Worm (Caenorhabditis elegans): ENCODE data around the gene coa-7.

DNA sequence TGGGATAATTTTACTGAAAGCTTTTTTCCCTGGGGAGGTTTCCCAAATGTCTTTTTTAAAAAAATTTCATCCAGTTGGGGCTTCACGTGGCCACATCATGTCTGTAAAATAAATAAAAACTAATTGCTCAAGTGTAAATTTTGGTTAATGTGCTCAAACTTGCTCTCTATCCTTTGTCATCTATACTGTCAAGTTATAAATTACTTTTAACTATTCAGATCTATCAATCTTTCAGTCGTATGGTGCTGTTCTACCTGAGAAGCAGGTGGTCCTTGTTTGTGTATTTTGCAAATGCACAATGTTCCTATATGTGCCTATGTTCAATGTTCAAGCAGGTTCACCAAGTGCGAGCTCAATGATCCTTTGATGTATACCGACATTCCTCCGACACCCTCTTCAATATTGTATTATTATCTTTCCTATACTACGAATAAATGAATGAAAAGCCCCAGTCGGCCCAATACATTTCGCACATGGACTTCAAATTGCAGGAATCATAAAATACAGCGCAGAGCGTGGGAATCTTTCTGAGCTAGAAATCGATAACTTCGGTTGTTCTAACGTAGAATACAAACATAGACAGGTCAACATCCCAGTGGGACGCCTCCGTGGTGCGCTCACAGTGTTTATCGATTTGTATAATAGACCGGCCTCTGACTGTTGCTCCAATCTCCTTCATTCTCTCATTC is 30.3 kb upstream of the coa-7 start, which contains the start of the genes sfxn-1.4 and C47D12.4:
- TF ChIP-seq egl-27 (tag; optimal IDR thresholded peaks at IDR 0.05) = no peak
- no peak for TF ChIP-seq pha-4 (tag; optimal IDR thresholded peaks at IDR 0.05)
- no peak for TF ChIP-seq ztf-4 (tag; optimal IDR thresholded peaks at IDR 0.05)
- TF ChIP-seq lin-15B (tag; optimal IDR thresholded peaks at IDR 0.05) = no peak
- no peak for TF ChIP-seq nhr-237 (tag; optimal IDR thresholded peaks at IDR 0.05)
- TF ChIP-seq jun-1 (tag; optimal IDR thresholded peaks at IDR 0.05) = no peak
- no peak for TF ChIP-seq ceh-28 (tag; optimal IDR thresholded peaks at IDR 0.05)
- no peak for TF ChIP-seq ama-1 (optimal IDR thresholded peaks at IDR 0.05)
- TF ChIP-seq nhr-12 (tag; optimal IDR thresholded peaks at IDR 0.05) = no peak
- TF ChIP-seq mdl-1 (tag; optimal IDR thresholded peaks at IDR 0.05) = no peak
- TF ChIP-seq daf-12 (tag; optimal IDR thresholded peaks at IDR 0.05) = no peak
- TF ChIP-seq fkh-10 (GFP tag; optimal IDR thresholded peaks at IDR 0.05) = no peak
